Worm (Caenorhabditis elegans) whole organism, L4 larva: ENCODE results near the gene ccz-1.

ENCODE experiments used
- dve-1 ChIP-seq: sonication (generic microtip); optimal IDR thresholded peaks from 2 replicates; lab custom pipeline; 2017; ENCODE audit warnings: antibody characterized with exemption, mild to moderate bottlenecking, missing genetic modification characterization, missing compliant biosample characterization; ENCODE audit not compliant: insufficient read depth
- jun-1 ChIP-seq: fragments of 150-350 bp; optimal IDR thresholded peaks from 2 replicates; lab custom pipeline; 2014; ENCODE audit warnings: missing biosample characterization, missing genetic modification reagents, missing genetic modification characterization

DNA sequence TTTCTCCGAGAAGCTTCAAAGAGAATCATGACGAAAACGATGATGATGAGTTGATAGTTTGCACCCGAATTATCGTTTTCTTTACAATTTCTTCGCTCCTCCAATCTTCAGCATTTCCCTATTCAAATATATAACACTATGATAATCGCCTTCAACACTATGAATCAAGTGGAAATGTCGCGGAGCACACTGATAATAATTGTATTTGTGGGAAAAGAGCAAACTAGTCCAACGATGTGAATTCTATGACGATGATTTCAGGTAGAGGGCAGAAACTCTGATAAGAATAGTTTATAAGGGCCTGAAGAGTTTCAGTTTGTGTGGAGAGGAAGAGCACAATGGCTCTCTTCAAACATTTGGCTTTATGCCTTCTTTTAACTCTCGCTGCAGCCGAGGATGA, 37.9 kb downstream of the ccz-1 start, which contains the start of gene T01D3.6:
- TF ChIP-seq dve-1 (tag; lab: Kevin White, UChicago) (no peak), jun-1 (tag; lab: Kevin White, UChicago) (no peak)
